Fruit fly (Drosophila melanogaster): ENCODE measurements around the gene CG44194.

CG44194 gene

dm6 chr3R:12967612-12968011 is 29.9 kb downstream of the CG44194 start, which contains the start of the genes CG14384 and grsm:
Gene CG14384 (minus strand): TSS chr3R:12967712.
Gene grsm (minus strand): TSS chr3R:12967712.
- TF ChIP-seq CG1792 (GFP tag; optimal IDR thresholded peaks at IDR 0.05) = no peak
- TF ChIP-seq NfI (GFP tag; optimal IDR thresholded peaks at IDR 0.05) = no peak
- no peak for TF ChIP-seq CG5953 (GFP tag; IDR thresholded peaks at IDR 0.05)

dm6 chr3R:12964043-12964442 is 33.5 kb downstream of the CG44194 start:
- TF ChIP-seq CG6765 (GFP tag; optimal IDR thresholded peaks at IDR 0.05) = no peak
- TF ChIP-seq CG12942 (GFP tag; optimal IDR thresholded peaks at IDR 0.05) = no peak
- no peak for TF ChIP-seq tup (GFP tag; optimal IDR thresholded peaks at IDR 0.05)
- peak; percentile 44 for TF ChIP-seq exex (tag; optimal IDR thresholded peaks at IDR 0.05)

- TF ChIP-seq chn (GFP tag; optimal IDR thresholded peaks at IDR 0.05) (no peak), bigmax (GFP tag; optimal IDR thresholded peaks at IDR 0.05) (no peak), Meics (GFP tag; optimal IDR thresholded peaks at IDR 0.05) (no peak), CG3726 (GFP tag; IDR thresholded peaks at IDR 0.05) (no peak), CG6175 (GFP tag; IDR thresholded peaks at IDR 0.05) (no peak), sqz (GFP tag; optimal IDR thresholded peaks at IDR 0.05) (no peak), kay (GFP tag; optimal IDR thresholded peaks at IDR 0.05) (no peak), sr (GFP tag; IDR thresholded peaks at IDR 0.05) (no peak), CG7839 (tag; optimal IDR thresholded peaks at IDR 0.05) (no peak), Taf1 (GFP tag; IDR thresholded peaks at IDR 0.05) (no peak)
Observed at dm6 chr3R:12963491-12963890, 34.0 kb downstream of the CG44194 start, which contains the start of gene Cyp304a1. Gene Cyp304a1 (plus strand): TSS chr3R:12963791.

- TF ChIP-seq cwo (GFP tag; optimal IDR thresholded peaks at IDR 0.05) (peak; percentile 9), Dek (tag; optimal IDR thresholded peaks at IDR 0.05) (no peak)
Observed at dm6 chr3R:12962612-12963011, 34.9 kb downstream of the CG44194 start.

DNA sequence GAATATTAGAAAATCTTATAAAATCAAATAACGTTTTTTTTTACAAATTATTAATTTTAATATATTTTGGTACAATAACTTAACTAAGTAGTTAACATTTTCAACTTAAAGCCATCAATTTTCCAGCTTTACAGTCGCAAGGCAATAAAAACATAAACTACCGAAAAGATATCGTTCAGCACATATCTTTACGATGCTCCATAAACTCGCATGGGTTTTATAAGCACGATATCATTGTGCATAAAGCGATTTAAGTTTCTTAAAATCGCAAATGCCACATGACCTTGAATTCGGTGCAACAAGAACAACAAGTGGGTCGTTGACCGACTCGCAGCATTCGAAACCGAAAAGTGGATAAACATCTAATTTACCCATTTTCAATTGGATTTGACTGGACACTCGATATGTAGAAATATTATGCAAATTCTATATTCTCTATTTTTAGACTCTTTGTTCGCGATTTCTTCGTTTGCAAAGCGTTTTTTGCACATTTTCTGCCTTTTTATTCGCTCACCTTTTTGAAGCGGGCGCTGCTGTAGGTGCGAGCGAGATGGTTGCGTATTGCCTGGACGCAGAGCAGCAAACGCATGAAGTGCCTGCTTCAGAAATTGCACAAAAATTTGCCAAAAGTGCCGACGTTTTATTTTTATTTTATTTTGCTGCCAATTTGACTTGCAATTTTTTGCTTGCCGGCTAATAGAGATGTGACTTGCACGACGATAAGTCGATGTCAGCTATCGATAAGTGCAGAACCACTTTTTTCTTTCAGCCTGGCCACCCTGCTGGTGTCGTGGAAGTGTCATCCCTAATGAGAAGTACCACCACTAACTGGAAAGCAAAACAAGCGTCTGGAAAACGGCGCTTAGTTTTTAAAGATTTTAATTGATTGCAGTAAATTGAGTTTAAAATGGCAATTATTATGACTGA is 36.3 kb downstream of the CG44194 start, which contains the start of gene Spc25:
Gene Spc25 (plus strand): TSS at position 817 of the 927 bp plus-strand sequence.
- TF ChIP-seq zfh2 (GFP tag; optimal IDR thresholded peaks at IDR 0.05) = peak; percentile 75
- TF ChIP-seq klu (GFP tag; IDR thresholded peaks at IDR 0.05) = no peak
- peak; percentile 69 for TF ChIP-seq shn (GFP tag; optimal IDR thresholded peaks at IDR 0.05)
- no peak for TF ChIP-seq CG4404 (GFP tag; IDR thresholded peaks at IDR 0.05)
- TF ChIP-seq CG16813 (GFP tag; IDR thresholded peaks at IDR 0.05; ENCODE audit: partially characterized antibody) = peak; percentile 95
- no peak for TF ChIP-seq gce (GFP tag; IDR thresholded peaks at IDR 0.05)
- TF ChIP-seq CG1233 (GFP tag; optimal IDR thresholded peaks at IDR 0.05) = no peak
- TF ChIP-seq CG16863 (GFP tag; optimal IDR thresholded peaks at IDR 0.05) = peak; percentile 52
- TF ChIP-seq CG1024 (GFP tag; IDR thresholded peaks at IDR 0.05) = no peak
- no peak for TF ChIP-seq Poxn (GFP tag; IDR thresholded peaks at IDR 0.05)
- no peak for TF ChIP-seq jing (GFP tag; optimal IDR thresholded peaks at IDR 0.05)
- TF ChIP-seq Ada2b (GFP tag; IDR thresholded peaks at IDR 0.05) = no peak
- TF ChIP-seq CG8290 (GFP tag; optimal IDR thresholded peaks at IDR 0.05) = peak; percentile 70
- peak in 1 of 2 experiments; percentile 37 for TF ChIP-seq CG8290 (tag; optimal IDR thresholded peaks at IDR 0.05)
- TF ChIP-seq Bdp1 (GFP tag; optimal IDR thresholded peaks at IDR 0.05) = peak; percentile 43
- TF ChIP-seq lab (GFP tag; optimal IDR thresholded peaks at IDR 0.05) = peak; percentile 23
- TF ChIP-seq CG18619 (GFP tag; optimal IDR thresholded peaks at IDR 0.05) = no peak
- no peak for TF ChIP-seq crol (GFP tag; IDR thresholded peaks at IDR 0.05)
- no peak for TF ChIP-seq prd (optimal IDR thresholded peaks at IDR 0.05)
- TF ChIP-seq prd (GFP tag; IDR thresholded peaks at IDR 0.05) = peak; percentile 80
- peak; percentile 60; the same call in 2 of the 3 replicates for TF ChIP-seq Dbx (GFP tag; IDR thresholded peaks at IDR 0.05)
- peak; percentile 90 for TF ChIP-seq MBD-R2 (GFP tag; IDR thresholded peaks at IDR 0.05)
- TF ChIP-seq CG3847 (GFP tag; IDR thresholded peaks at IDR 0.05) = peak; percentile 64
- TF ChIP-seq CG11398 (GFP tag; optimal IDR thresholded peaks at IDR 0.05) = no peak
- TF ChIP-seq bab2 (GFP tag; optimal IDR thresholded peaks at IDR 0.05) = peak; percentile 36

Measured in whole organism, embryonic.